Fruit fly (Drosophila melanogaster): ENCODE data around the gene CG7453.

CG7453 gene

dm6 chrX:19165144-19166011 lies 14.6 kb upstream of the CG7453 start (continued):
- TF ChIP-seq Med (GFP tag) (peak; percentile 84), CG2120 (GFP tag; optimal IDR thresholded peaks at IDR 0.05) (peak; percentile 47), Lim3 (GFP tag; IDR thresholded peaks at IDR 0.05) (no peak), chn (GFP tag; optimal IDR thresholded peaks at IDR 0.05) (no peak), sob (GFP tag; IDR thresholded peaks at IDR 0.05) (no peak), hbn (GFP tag; IDR thresholded peaks at IDR 0.05; ENCODE audit: partially characterized antibody) (no peak), croc (GFP tag; conservative IDR thresholded peaks at IDR 0.05) (no peak), Adf1 (GFP tag; IDR thresholded peaks at IDR 0.05) (peak; percentile 97), zfh1 (GFP tag; IDR thresholded peaks at IDR 0.05) (no peak), Drgx (GFP tag; IDR thresholded peaks at IDR 0.05) (peak; percentile 43), tx (GFP tag; optimal IDR thresholded peaks at IDR 0.05) (no peak), ewg (GFP tag; optimal IDR thresholded peaks at IDR 0.05) (no peak), Hr78 (GFP tag; optimal IDR thresholded peaks at IDR 0.05) (no peak), sna (GFP tag; IDR thresholded peaks at IDR 0.05; ENCODE audit: partially characterized antibody) (no peak), ATbp (GFP tag; optimal IDR thresholded peaks at IDR 0.05) (peak; percentile 19), Chrac-16 (GFP tag; optimal IDR thresholded peaks at IDR 0.05) (no peak), cg (GFP tag; optimal IDR thresholded peaks at IDR 0.05) (no peak), pfk (GFP tag; optimal IDR thresholded peaks at IDR 0.05) (peak; percentile 55), HmgZ (tag; optimal IDR thresholded peaks at IDR 0.05) (no peak), Deaf1 (tag; optimal IDR thresholded peaks at IDR 0.05) (peak; percentile 43), CG11696 (GFP tag; IDR thresholded peaks at IDR 0.05) (no peak), CG9437 (GFP tag; optimal IDR thresholded peaks at IDR 0.05) (peak; percentile 42), cad (GFP tag; optimal IDR thresholded peaks at IDR 0.05) (no peak), CG12071 (GFP tag; optimal IDR thresholded peaks at IDR 0.05) (no peak), sens (GFP tag) (peak; percentile 73), CG4424 (GFP tag; optimal IDR thresholded peaks at IDR 0.05) (no peak), tin (GFP tag; optimal IDR thresholded peaks at IDR 0.05) (no peak), cas (GFP tag; IDR thresholded peaks at IDR 0.05) (no peak), CG31224 (GFP tag; IDR thresholded peaks at IDR 0.05) (no peak), YL-1 (GFP tag; optimal IDR thresholded peaks at IDR 0.05) (no peak), klu (GFP tag; IDR thresholded peaks at IDR 0.05) (no peak), slbo (GFP tag; IDR thresholded peaks at IDR 0.05) (peak; percentile 39), CG4707 (GFP tag; optimal IDR thresholded peaks at IDR 0.05) (no peak), ranshi (GFP tag; IDR thresholded peaks at IDR 0.05) (no peak), CG12744 (GFP tag; optimal IDR thresholded peaks at IDR 0.05) (no peak), CG10274 (GFP tag; optimal IDR thresholded peaks at IDR 0.05) (no peak), Meics (GFP tag; optimal IDR thresholded peaks at IDR 0.05) (peak; percentile 40), sc (optimal IDR thresholded peaks at IDR 0.05) (no peak), sc (GFP tag; optimal IDR thresholded peaks at IDR 0.05) (no peak), Doc2 (GFP tag; IDR thresholded peaks at IDR 0.05) (no peak), CG12769 (tag; optimal IDR thresholded peaks at IDR 0.05) (peak; percentile 47), sim (GFP tag; IDR thresholded peaks at IDR 0.05) (no peak), nom (GFP tag; optimal IDR thresholded peaks at IDR 0.05) (peak; percentile 75), z (GFP tag; IDR thresholded peaks at IDR 0.05) (no peak), CG3281 (GFP tag; optimal IDR thresholded peaks at IDR 0.05) (peak; percentile 17), tap (tag; optimal IDR thresholded peaks at IDR 0.05) (no peak), Fer1 (GFP tag; optimal IDR thresholded peaks at IDR 0.05) (no peak), CG12104 (GFP tag; optimal IDR thresholded peaks at IDR 0.05) (no peak), Dfd (GFP tag; optimal IDR thresholded peaks at IDR 0.05) (no peak), Scr (GFP tag; IDR thresholded peaks at IDR 0.05; ENCODE audit: partially characterized antibody) (no peak), CG15073 (GFP tag; optimal IDR thresholded peaks at IDR 0.05) (no peak)
